Worm (Caenorhabditis elegans): ENCODE measurements around the gene islo-1.

DNA sequence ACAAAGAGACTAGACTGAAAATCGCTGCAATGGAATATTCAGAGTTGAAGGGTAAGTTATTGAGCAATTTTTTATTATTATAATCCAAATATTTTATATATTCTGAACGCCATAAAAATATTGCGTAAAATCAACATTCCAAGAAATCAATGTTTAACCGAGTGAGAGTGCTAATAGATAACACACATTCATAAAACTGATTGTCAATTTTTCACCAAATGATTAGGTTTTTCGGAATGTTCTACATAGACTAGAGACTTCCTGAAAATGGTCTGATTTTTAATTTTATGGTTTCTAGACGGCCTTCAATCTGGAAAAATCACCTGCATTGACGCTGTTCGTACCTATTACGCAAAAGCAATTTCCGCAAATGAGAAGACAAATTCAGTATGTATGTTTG lies 16.5 kb downstream of the islo-1 start:
- TF ChIP-seq nhr-179 (tag; optimal IDR thresholded peaks at IDR 0.05) (no peak), ama-1 (optimal IDR thresholded peaks at IDR 0.05) (no peak), ama-1 (GFP tag; optimal IDR thresholded peaks at IDR 0.05) (no peak), B0336.3 (GFP tag; IDR thresholded peaks at IDR 0.05) (no peak), nhr-120 (GFP tag; IDR thresholded peaks at IDR 0.05) (no peak), bed-2 (GFP tag; IDR thresholded peaks at IDR 0.05) (no peak), lin-35 (GFP tag; optimal IDR thresholded peaks at IDR 0.05) (no peak)
